Fruit fly (Drosophila melanogaster) whole organism, embryonic: ENCODE results near the gene CG33120.
A peak's percentile ranks its signal among the peaks of the same experiment; 100 is the strongest.

Experiments
- ATbp ChIP-seq: fragments of 200-800 bp; sonication (Bioruptor generic); optimal IDR thresholded peaks from 2 replicates; lab custom pipeline; 2017; ENCODE audit warnings: missing biosample characterization, mild to moderate bottlenecking, missing genetic modification characterization, missing genetic modification reagents
- Antp ChIP-seq: fragments of 200-800 bp; sonication (Bioruptor generic); optimal IDR thresholded peaks from 3 replicates; lab custom pipeline; 2016; ENCODE audit warnings: missing biosample characterization, missing genetic modification characterization
- B-H1 ChIP-seq: fragments of 200-800 bp; sonication (Bioruptor generic); IDR thresholded peaks from 3 replicates; pipeline ENCODE4 v1.3.6; 2022; ENCODE audit warnings: missing biosample characterization, missing genetic modification characterization
- C15 ChIP-seq: fragments of 200-800 bp; sonication (Bioruptor generic); IDR thresholded peaks from 3 replicates; pipeline ENCODE4 v1.3.6; 2022; ENCODE audit warnings: missing biosample characterization, missing genetic modification characterization
- CG10431 ChIP-seq: fragments of 200-800 bp; sonication (Bioruptor generic); optimal IDR thresholded peaks from 3 replicates; lab custom pipeline; 2018; ENCODE audit warnings: missing biosample characterization, mild to moderate bottlenecking, missing genetic modification characterization
- CG10979 ChIP-seq: fragments of 200-800 bp; sonication (Bioruptor generic); optimal IDR thresholded peaks from 2 replicates; lab custom pipeline; 2018; ENCODE audit warnings: missing biosample characterization, mild to moderate bottlenecking, missing genetic modification characterization, moderate library complexity
- CG11456 ChIP-seq: fragments of 200-800 bp; sonication (Bioruptor generic); IDR thresholded peaks from 3 replicates; pipeline ENCODE4 v1.3.6; 2022; ENCODE audit warnings: missing biosample characterization, missing genetic modification characterization
- CG12659 ChIP-seq: fragments of 200-800 bp; sonication (Bioruptor generic); optimal IDR thresholded peaks from 3 replicates; lab custom pipeline; 2017; ENCODE audit warnings: mild to moderate bottlenecking, missing biosample characterization, missing genetic modification reagents, missing genetic modification characterization
- CG14050 ChIP-seq: fragments of 200-800 bp; sonication (Bioruptor generic); IDR thresholded peaks from 3 replicates; pipeline ENCODE4 v1.3.6; 2022; ENCODE audit warnings: missing biosample characterization, missing genetic modification characterization
- CG17612 ChIP-seq: fragments of 200-800 bp; sonication (Bioruptor generic); IDR thresholded peaks from 2 replicates; pipeline ENCODE4 v1.3.6; 2022; ENCODE audit warnings: missing biosample characterization, missing genetic modification characterization
- CG17912 ChIP-seq: fragments of 200-800 bp; sonication (Bioruptor generic); optimal IDR thresholded peaks from 2 replicates; lab custom pipeline; 2018; ENCODE audit warnings: missing biosample characterization, mild to moderate bottlenecking, missing genetic modification characterization
- CG18764 ChIP-seq: fragments of 200-800 bp; sonication (Bioruptor generic); optimal IDR thresholded peaks from 3 replicates; lab custom pipeline; 2016; ENCODE audit warnings: missing biosample characterization, missing genetic modification characterization
- CG31441 ChIP-seq: fragments of 200-800 bp; sonication (Bioruptor generic); IDR thresholded peaks from 2 replicates; pipeline ENCODE4 v1.3.6; 2022; ENCODE audit warnings: missing biosample characterization, missing genetic modification characterization
- CG32532 ChIP-seq: fragments of 200-800 bp; sonication (Bioruptor generic); IDR thresholded peaks from 2 replicates; pipeline ENCODE4 v1.3.6; 2022; ENCODE audit warnings: missing biosample characterization, missing genetic modification characterization
- CG33557 ChIP-seq: fragments of 200-800 bp; sonication (Bioruptor generic); optimal IDR thresholded peaks from 2 replicates; lab custom pipeline; 2019; ENCODE audit warnings: missing biosample characterization, mild to moderate bottlenecking, missing genetic modification characterization, moderate library complexity
- CG34376 ChIP-seq: fragments of 200-800 bp; sonication (Bioruptor generic); optimal IDR thresholded peaks from 2 replicates; lab custom pipeline; 2018; ENCODE audit warnings: missing biosample characterization, mild to moderate bottlenecking, missing genetic modification characterization
- CG4282 ChIP-seq: fragments of 200-800 bp; sonication (Bioruptor generic); optimal IDR thresholded peaks from 2 replicates; lab custom pipeline; 2016; ENCODE audit warnings: missing biosample characterization, missing genetic modification characterization
- CG6654 ChIP-seq: fragments of 200-800 bp; sonication (Bioruptor generic); optimal IDR thresholded peaks from 2 replicates; lab custom pipeline; 2017; ENCODE audit warnings: missing biosample characterization, mild to moderate bottlenecking, missing genetic modification characterization
- CG7357 ChIP-seq: fragments of 200-800 bp; sonication (Bioruptor generic); IDR thresholded peaks from 3 replicates; pipeline ENCODE4 v1.3.6; 2022; ENCODE audit warnings: missing biosample characterization, missing genetic modification characterization
- CG7839 ChIP-seq: fragments of 200-800 bp; sonication (Bioruptor generic); optimal IDR thresholded peaks from 3 replicates; lab custom pipeline; 2018; ENCODE audit warnings: missing biosample characterization, mild to moderate bottlenecking, missing genetic modification characterization, moderate library complexity
- CG8388 ChIP-seq: fragments of 200-800 bp; sonication (Bioruptor generic); optimal IDR thresholded peaks from 2 replicates; lab custom pipeline; 2019; ENCODE audit warnings: missing biosample characterization, mild to moderate bottlenecking, missing genetic modification characterization, moderate library complexity
- CG9215 ChIP-seq: fragments of 200-800 bp; sonication (Bioruptor generic); IDR thresholded peaks from 2 replicates; pipeline ENCODE4 v1.3.6; 2022; ENCODE audit warnings: missing biosample characterization, missing genetic modification characterization
- CG9437 ChIP-seq: fragments of 200-800 bp; sonication (Bioruptor generic); optimal IDR thresholded peaks from 2 replicates; lab custom pipeline; 2018; ENCODE audit warnings: missing biosample characterization, mild to moderate bottlenecking, missing genetic modification characterization
- Elba2 ChIP-seq: fragments of 200-800 bp; sonication (Bioruptor generic); optimal IDR thresholded peaks from 3 replicates; lab custom pipeline; 2016; ENCODE audit warnings: missing biosample characterization, missing genetic modification characterization
- HHEX ChIP-seq: fragments of 200-800 bp; sonication (Bioruptor generic); optimal IDR thresholded peaks from 3 replicates; lab custom pipeline; 2017; ENCODE audit warnings: missing biosample characterization, mild to moderate bottlenecking, missing genetic modification characterization, missing genetic modification reagents
- Med ChIP-seq: fragments of 200-800 bp; sonication (Bioruptor generic); peaks from one replicate; lab custom pipeline; 2016; ENCODE audit warnings: missing biosample characterization, missing genetic modification characterization, mild to moderate bottlenecking, inconsistent platforms, moderate library complexity
- Mes4 ChIP-seq: fragments of 200-800 bp; sonication (Bioruptor generic); optimal IDR thresholded peaks from 2 replicates; lab custom pipeline; 2016; ENCODE audit warnings: missing biosample characterization, missing genetic modification characterization
- ara ChIP-seq: fragments of 200-800 bp; sonication (Bioruptor generic); IDR thresholded peaks from 2 replicates; pipeline ENCODE4 v1.3.6; 2022; ENCODE audit warnings: missing biosample characterization, missing genetic modification characterization
- ase ChIP-seq: fragments of 200-800 bp; sonication (Bioruptor generic); IDR thresholded peaks from 3 replicates; pipeline ENCODE4 v1.3.6; 2022; ENCODE audit warnings: missing biosample characterization, missing genetic modification characterization
- bab2 ChIP-seq: fragments of 200-800 bp; sonication (Bioruptor generic); optimal IDR thresholded peaks from 2 replicates; lab custom pipeline; 2016; ENCODE audit warnings: missing biosample characterization, missing genetic modification characterization
- bowl ChIP-seq: fragments of 200-800 bp; sonication (Bioruptor generic); IDR thresholded peaks from 2 replicates; pipeline ENCODE4 v1.3.6; 2022; ENCODE audit warnings: missing biosample characterization, missing genetic modification characterization
- cas ChIP-seq: fragments of 200-800 bp; sonication (Bioruptor generic); IDR thresholded peaks from 2 replicates; pipeline ENCODE4 v1.3.6; 2022; ENCODE audit warnings: missing biosample characterization, missing genetic modification characterization
- dmrt11E ChIP-seq: fragments of 200-800 bp; sonication (Bioruptor generic); optimal IDR thresholded peaks from 3 replicates; lab custom pipeline; 2018; ENCODE audit warnings: missing biosample characterization, mild to moderate bottlenecking, missing genetic modification characterization, moderate library complexity
- gcm ChIP-seq: fragments of 200-800 bp; sonication (Bioruptor generic); optimal IDR thresholded peaks from 2 replicates; lab custom pipeline; 2019; ENCODE audit warnings: missing biosample characterization, mild to moderate bottlenecking, missing genetic modification characterization, moderate library complexity
- insv ChIP-seq, 2 experiments: fragments of 200-800 bp; sonication (Bioruptor generic); optimal IDR thresholded peaks; 3 replicates each; lab custom pipeline; 2016 to 2018; ENCODE audit warnings: missing biosample characterization in 2 of 2, missing genetic modification characterization in 2 of 2
- lmd ChIP-seq: fragments of 200-800 bp; sonication (Bioruptor generic); IDR thresholded peaks from 2 replicates; pipeline ENCODE4 v1.3.6; 2022; ENCODE audit warnings: missing biosample characterization, missing genetic modification characterization
- mam ChIP-seq: fragments of 200-800 bp; sonication (Bioruptor generic); optimal IDR thresholded peaks from 3 replicates; lab custom pipeline; 2016; ENCODE audit warnings: missing biosample characterization, missing genetic modification characterization
- org-1 ChIP-seq: fragments of 200-800 bp; sonication (Bioruptor generic); optimal IDR thresholded peaks from 2 replicates; lab custom pipeline; 2017; ENCODE audit warnings: missing biosample characterization, missing genetic modification characterization
- pnt ChIP-seq: fragments of 200-800 bp; sonication (Bioruptor generic); optimal IDR thresholded peaks from 3 replicates; lab custom pipeline; 2016; ENCODE audit warnings: missing biosample characterization, missing genetic modification characterization
- rib ChIP-seq: fragments of 200-800 bp; sonication (Bioruptor generic); IDR thresholded peaks from 2 replicates; pipeline ENCODE4 v1.3.6; 2022; ENCODE audit warnings: missing biosample characterization, missing genetic modification characterization
- run ChIP-seq: fragments of 200-800 bp; sonication (Bioruptor generic); optimal IDR thresholded peaks from 3 replicates; lab custom pipeline; 2018; ENCODE audit warnings: missing biosample characterization, mild to moderate bottlenecking, missing genetic modification characterization
- sc ChIP-seq, 3 experiments: fragments of >200 bp in 2 of 3; fragments of 200-800 bp in 1 of 3; sonication (Bioruptor generic) in 1 of 3; optimal IDR thresholded peaks; 2 replicates in 2 of 3; 3 replicates in 1 of 3; lab custom pipeline; 2017; ENCODE audit warnings: mild to moderate bottlenecking in 1 of 3, missing biosample characterization in 1 of 3, missing genetic modification characterization in 1 of 3, missing genetic modification reagents in 1 of 3
- seq ChIP-seq: fragments of 200-800 bp; sonication (Bioruptor generic); IDR thresholded peaks from 2 replicates; pipeline ENCODE4 v1.3.6; 2022; ENCODE audit warnings: missing biosample characterization, missing genetic modification characterization
- sna ChIP-seq: fragments of 200-800 bp; sonication (Bioruptor generic); IDR thresholded peaks from 2 replicates; pipeline ENCODE4 v1.3.6; 2022; ENCODE audit warnings: missing biosample characterization, missing genetic modification characterization; ENCODE audit not compliant: partially characterized antibody
- so ChIP-seq: fragments of 200-800 bp; sonication (Bioruptor generic); IDR thresholded peaks from 3 replicates; pipeline ENCODE4 v1.3.6; 2022; ENCODE audit warnings: missing biosample characterization, missing genetic modification characterization
- sr ChIP-seq: fragments of 200-800 bp; sonication (Bioruptor generic); IDR thresholded peaks from 3 replicates; pipeline ENCODE4 v1.3.6; 2022; ENCODE audit warnings: missing biosample characterization, missing genetic modification characterization
- toy ChIP-seq: fragments of 200-800 bp; sonication (Bioruptor generic); IDR thresholded peaks from 2 replicates; pipeline ENCODE4 v1.3.6; 2022; ENCODE audit warnings: missing biosample characterization, missing genetic modification characterization
- tup ChIP-seq: fragments of 200-800 bp; sonication (Bioruptor generic); optimal IDR thresholded peaks from 2 replicates; lab custom pipeline; 2016; ENCODE audit warnings: missing biosample characterization, mild to moderate bottlenecking, missing genetic modification characterization, moderate library complexity
- unpg ChIP-seq: fragments of 200-800 bp; sonication (Bioruptor generic); optimal IDR thresholded peaks from 3 replicates; lab custom pipeline; 2018; ENCODE audit warnings: missing biosample characterization, mild to moderate bottlenecking, missing genetic modification characterization, moderate library complexity
- vfl ChIP-seq: fragments of 200-800 bp; sonication (Bioruptor generic); optimal IDR thresholded peaks from 2 replicates; lab custom pipeline; 2016; ENCODE audit warnings: missing biosample characterization, missing genetic modification characterization
- vnd ChIP-seq: fragments of 200-800 bp; sonication (Bioruptor generic); IDR thresholded peaks from 3 replicates; pipeline ENCODE4 v1.3.6; 2022; ENCODE audit warnings: missing biosample characterization, missing genetic modification characterization; ENCODE audit not compliant: partially characterized antibody
- zen ChIP-seq: fragments of 200-800 bp; sonication (Bioruptor generic); optimal IDR thresholded peaks from 3 replicates; lab custom pipeline; 2018; ENCODE audit warnings: missing biosample characterization, mild to moderate bottlenecking, missing genetic modification characterization, moderate library complexity

The CG33120 gene

DNA sequence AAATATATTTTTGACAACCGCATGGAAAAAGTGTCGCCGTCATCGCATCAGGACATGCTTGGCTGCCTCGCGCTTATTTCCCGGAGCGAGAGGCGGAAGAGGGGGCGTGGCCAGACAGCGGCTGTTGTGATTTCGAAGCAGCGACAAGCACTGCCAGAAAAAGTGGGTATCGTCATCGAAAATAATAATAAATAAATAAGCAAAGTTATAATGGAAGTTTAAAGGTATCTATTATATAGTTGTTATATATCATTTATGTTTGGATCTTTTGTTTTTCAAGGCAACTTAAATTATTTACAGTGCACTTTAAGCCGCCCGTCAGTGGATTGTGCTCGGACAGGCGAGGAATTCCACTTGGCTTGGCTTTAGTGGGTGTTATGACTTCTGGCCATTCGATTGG is 44.9 kb upstream of the CG33120 start (continued):
- TF ChIP-seq CG17612 (GFP tag; lab: Robert Waterston, UW) (no peak), bowl (no peak), tup (GFP tag; lab: Kevin White, UChicago) (no peak), HHEX (GFP tag; lab: Kevin White, UChicago) (no peak), cas (GFP tag; lab: Robert Waterston, UW) (no peak), Mes4 (no peak), sc (optimal IDR thresholded peaks at IDR 0.05; lab: Kevin White, UChicago) (no peak), sc (GFP tag; optimal IDR thresholded peaks at IDR 0.05; lab: Kevin White, UChicago) (peak; percentile 14), bab2 (GFP tag; lab: Kevin White, UChicago) (no peak), insv (GFP tag; optimal IDR thresholded peaks at IDR 0.05; lab: Kevin White, UChicago) (no peak), vnd (GFP tag; lab: Robert Waterston, UW) (no peak), toy (GFP tag; lab: Robert Waterston, UW) (no peak), gcm (no peak), CG9215 (GFP tag; lab: Robert Waterston, UW) (no peak), CG7357 (no peak), pnt (GFP tag; lab: Kevin White, UChicago) (no peak), run (tag; lab: Kevin White, UChicago) (no peak), Med (peak; percentile 33), CG14050 (GFP tag; lab: Robert Waterston, UW) (no peak), mam (GFP tag; lab: Kevin White, UChicago) (no peak), CG8388 (GFP tag; lab: Kevin White, UChicago) (peak; percentile 17), zen (tag; lab: Kevin White, UChicago) (no peak), ara (GFP tag; lab: Robert Waterston, UW) (no peak; the same call in 1 of the 2 replicates), rib (no peak), CG10979 (tag; lab: Kevin White, UChicago) (peak; percentile 47), CG7839 (tag; lab: Kevin White, UChicago) (peak; percentile 7), CG33557 (no peak), C15 (GFP tag; lab: Robert Waterston, UW) (no peak), seq (GFP tag; lab: Robert Waterston, UW) (no peak), CG32532 (no peak), so (GFP tag; lab: Robert Waterston, UW) (no peak), sna (GFP tag; lab: Robert Waterston, UW) (no peak), CG9437 (no peak), ATbp (GFP tag; lab: Kevin White, UChicago) (peak; percentile 5), vfl (GFP tag; lab: Kevin White, UChicago) (no peak), sr (no peak), B-H1 (GFP tag; lab: Robert Waterston, UW) (no peak), lmd (GFP tag; lab: Robert Waterston, UW) (no peak), CG4282 (GFP tag; lab: Kevin White, UChicago) (no peak), CG18764 (no peak), CG31441 (GFP tag; lab: Robert Waterston, UW) (no peak), CG11456 (GFP tag; lab: Robert Waterston, UW) (no peak), dmrt11E (tag; lab: Kevin White, UChicago) (peak; percentile 48), CG10431 (no peak), Elba2 (no peak), unpg (GFP tag; lab: Kevin White, UChicago) (peak; percentile 40), CG6654 (GFP tag; lab: Kevin White, UChicago) (no peak), CG12659 (no peak), Antp (no peak), org-1 (GFP tag; lab: Kevin White, UChicago) (no peak), CG34376 (no peak), CG17912 (GFP tag; lab: Kevin White, UChicago) (no peak), ase (GFP tag; lab: Robert Waterston, UW) (no peak)
